Fruit fly (Drosophila melanogaster): ENCODE results near the gene St2.
A peak's percentile ranks its signal among the peaks of the same experiment; 100 is the strongest.

- TF ChIP-seq ovo (GFP tag; optimal IDR thresholded peaks at IDR 0.05) (no peak), CG11617 (GFP tag; optimal IDR thresholded peaks at IDR 0.05) (no peak), bab1 (GFP tag; optimal IDR thresholded peaks at IDR 0.05) (peak; percentile 46), Mnt (GFP tag; optimal IDR thresholded peaks at IDR 0.05) (no peak), kay (GFP tag; ENCODE audit: borderline replicate concordance) (no peak), cnc (optimal IDR thresholded peaks at IDR 0.05) (no peak), CG14711 (tag; optimal IDR thresholded peaks at IDR 0.05) (no peak), CG12768 (GFP tag; optimal IDR thresholded peaks at IDR 0.05) (no peak), Crg-1 (GFP tag; optimal IDR thresholded peaks at IDR 0.05) (no peak), CG33017 (tag; optimal IDR thresholded peaks at IDR 0.05) (no peak), tj (GFP tag; optimal IDR thresholded peaks at IDR 0.05) (no peak), toe (GFP tag; optimal IDR thresholded peaks at IDR 0.05) (no peak)
Observed at dm6 chr3R:9229996-9230601, 21.5 kb upstream of the St2 start.
